Fruit fly (Drosophila melanogaster) whole organism, adult: ENCODE results near the gene AcCoAS.

ENCODE experiments used
- CG11617 ChIP-seq: fragments of 200-800 bp; sonication (Bioruptor generic); optimal IDR thresholded peaks from 2 replicates; lab custom pipeline; 2017; ENCODE audit warnings: mild to moderate bottlenecking, missing biosample characterization, missing genetic modification reagents, missing genetic modification characterization
- CG12768 ChIP-seq: fragments of 200-800 bp; sonication (Bioruptor generic); optimal IDR thresholded peaks from 2 replicates; lab custom pipeline; 2017; ENCODE audit warnings: missing biosample characterization, missing genetic modification characterization, mild to moderate bottlenecking, moderate library complexity, missing genetic modification reagents
- CG14711 ChIP-seq: fragments of 200-800 bp; sonication (Bioruptor generic); optimal IDR thresholded peaks from 2 replicates; lab custom pipeline; 2018; ENCODE audit warnings: missing biosample characterization, mild to moderate bottlenecking, missing genetic modification characterization, moderate library complexity
- CG1620 ChIP-seq: fragments of 200-800 bp; sonication (Bioruptor generic); optimal IDR thresholded peaks from 2 replicates; lab custom pipeline; 2016; ENCODE audit warnings: missing biosample characterization, missing genetic modification characterization
- CG33017 ChIP-seq: fragments of 200-800 bp; sonication (Bioruptor generic); optimal IDR thresholded peaks from 2 replicates; lab custom pipeline; 2018; ENCODE audit warnings: missing biosample characterization, mild to moderate bottlenecking, missing genetic modification characterization, moderate library complexity
- CG5204 ChIP-seq: fragments of 200-800 bp; sonication (Bioruptor generic); optimal IDR thresholded peaks from 2 replicates; lab custom pipeline; 2016; ENCODE audit warnings: missing biosample characterization, missing genetic modification characterization
- CG7045 ChIP-seq: fragments of 200-800 bp; sonication (Bioruptor generic); optimal IDR thresholded peaks from 2 replicates; lab custom pipeline; 2017; ENCODE audit warnings: missing biosample characterization, mild to moderate bottlenecking, missing genetic modification characterization
- CG7101 ChIP-seq: fragments of 200-800 bp; sonication (Bioruptor generic); optimal IDR thresholded peaks from 2 replicates; lab custom pipeline; 2018; ENCODE audit warnings: missing biosample characterization, mild to moderate bottlenecking, missing genetic modification characterization, moderate library complexity
- Crg-1 ChIP-seq: fragments of 200-800 bp; sonication (Bioruptor generic); optimal IDR thresholded peaks from 2 replicates; lab custom pipeline; 2016; ENCODE audit warnings: missing biosample characterization, missing genetic modification characterization
- bab1 ChIP-seq: fragments of 200-800 bp; sonication (Bioruptor generic); optimal IDR thresholded peaks from 3 replicates; lab custom pipeline; 2019; ENCODE audit warnings: missing biosample characterization, mild to moderate bottlenecking, missing genetic modification characterization, moderate library complexity
- cic ChIP-seq: fragments of 200-800 bp; sonication (Bioruptor generic); optimal IDR thresholded peaks from 2 replicates; lab custom pipeline; 2017; ENCODE audit warnings: missing biosample characterization, mild to moderate bottlenecking, missing genetic modification characterization, moderate library complexity
- cnc ChIP-seq, 2 experiments: fragments of >200 bp; optimal IDR thresholded peaks; 2 replicates each; lab custom pipeline; 2017
- tj ChIP-seq: fragments of 200-800 bp; sonication (Bioruptor generic); optimal IDR thresholded peaks from 3 replicates; lab custom pipeline; 2017; ENCODE audit warnings: missing biosample characterization, mild to moderate bottlenecking, missing genetic modification characterization, moderate library complexity

dm6 chr3L:21318474-21318873 lies 38.4 kb upstream of the AcCoAS start, which contains the start of gene Rab26:
- TF ChIP-seq CG14711 (no peak), cnc (optimal IDR thresholded peaks at IDR 0.05; lab: Kevin White, UChicago) (no peak), tj (GFP tag; lab: Kevin White, UChicago) (no peak), Crg-1 (no peak), CG5204 (GFP tag; lab: Kevin White, UChicago) (no peak), CG11617 (no peak), CG1620 (GFP tag; lab: Kevin White, UChicago) (no peak), CG7101 (tag; lab: Kevin White, UChicago) (no peak), CG7045 (GFP tag; lab: Kevin White, UChicago) (no peak), CG33017 (tag; lab: Kevin White, UChicago) (no peak), bab1 (GFP tag; lab: Kevin White, UChicago) (no peak), cic (no peak), CG12768 (no peak)
